Fruit fly (Drosophila melanogaster): ENCODE data around the gene Vps16A.

Vps16A gene

dm6 chr3R:9245576-9246200 is 21.1 kb upstream of the Vps16A start, which contains the start of gene Vps15 (continued):
- TF ChIP-seq btn (GFP tag; optimal IDR thresholded peaks at IDR 0.05), result no peak
- peak; percentile 77 for TF ChIP-seq ems (GFP tag; optimal IDR thresholded peaks at IDR 0.05)
- peak; percentile 21 for TF ChIP-seq jing (GFP tag; optimal IDR thresholded peaks at IDR 0.05)
- TF ChIP-seq amos (GFP tag; IDR thresholded peaks at IDR 0.05; ENCODE audit: partially characterized antibody), result peak; percentile 74; the same call in 1 of the 2 replicates
- peak; percentile 27 for TF ChIP-seq Hand (GFP tag; optimal IDR thresholded peaks at IDR 0.05)
- TF ChIP-seq lilli (GFP tag; optimal IDR thresholded peaks at IDR 0.05), result peak; percentile 82
- peak; percentile 44 for TF ChIP-seq CG7786 (GFP tag; optimal IDR thresholded peaks at IDR 0.05)
- peak; percentile 50; the same call in 1 of the 2 replicates for TF ChIP-seq klu (GFP tag; IDR thresholded peaks at IDR 0.05)
- peak; percentile 78 for TF ChIP-seq CG10543 (GFP tag; optimal IDR thresholded peaks at IDR 0.05)
- peak; percentile 73 for TF ChIP-seq NfI (GFP tag; optimal IDR thresholded peaks at IDR 0.05)
- peak; percentile 94 for TF ChIP-seq CG2116 (GFP tag; optimal IDR thresholded peaks at IDR 0.05)
- TF ChIP-seq HmgZ (tag; optimal IDR thresholded peaks at IDR 0.05), result peak; percentile 85
- peak; percentile 44; the same call in 1 of the 2 replicates for TF ChIP-seq NFAT (GFP tag; IDR thresholded peaks at IDR 0.05)
- TF ChIP-seq Stat92E (GFP tag; optimal IDR thresholded peaks at IDR 0.05), result peak in 1 of 3 experiments; percentile 77
- TF ChIP-seq phol (tag; optimal IDR thresholded peaks at IDR 0.05), result peak; percentile 89
- peak; percentile 89 for TF ChIP-seq CG10147 (GFP tag; optimal IDR thresholded peaks at IDR 0.05)
- no peak for TF ChIP-seq CG4282 (GFP tag; optimal IDR thresholded peaks at IDR 0.05)
- peak; percentile 70 for TF ChIP-seq CG11695 (GFP tag; IDR thresholded peaks at IDR 0.05)
- TF ChIP-seq CG14710 (tag; optimal IDR thresholded peaks at IDR 0.05), result peak; percentile 90
- TF ChIP-seq CG43689 (GFP tag; IDR thresholded peaks at IDR 0.05), result peak; percentile 32; the same call in 1 of the 2 replicates
- peak; percentile 74 for TF ChIP-seq CG18476 (GFP tag; optimal IDR thresholded peaks at IDR 0.05)
- no peak for TF ChIP-seq jigr1 (GFP tag; IDR thresholded peaks at IDR 0.05)
- peak; percentile 66 for TF ChIP-seq maf-S (GFP tag; optimal IDR thresholded peaks at IDR 0.05)
- peak; percentile 38 for TF ChIP-seq dm (GFP tag; optimal IDR thresholded peaks at IDR 0.05)
- no peak for TF ChIP-seq Hey (tag; optimal IDR thresholded peaks at IDR 0.05)
- no peak for TF ChIP-seq CG14965 (GFP tag; optimal IDR thresholded peaks at IDR 0.05; ENCODE audit: borderline replicate concordance)
- TF ChIP-seq schlank (tag; optimal IDR thresholded peaks at IDR 0.05), result no peak
- TF ChIP-seq gcm (GFP tag; optimal IDR thresholded peaks at IDR 0.05), result peak; percentile 56
- peak; percentile 43; the same call in 2 of the 3 replicates for TF ChIP-seq B-H1 (GFP tag; IDR thresholded peaks at IDR 0.05)
- TF ChIP-seq CG31388 (GFP tag; optimal IDR thresholded peaks at IDR 0.05), result peak; percentile 19
- TF ChIP-seq zen (tag; optimal IDR thresholded peaks at IDR 0.05), result peak; percentile 78
- peak; percentile 88 for TF ChIP-seq vvl (GFP tag; IDR thresholded peaks at IDR 0.05)
- TF ChIP-seq eyg (GFP tag; optimal IDR thresholded peaks at IDR 0.05), result peak; percentile 28
- peak; percentile 73 for TF ChIP-seq bbx (GFP tag; IDR thresholded peaks at IDR 0.05; ENCODE audit: partially characterized antibody)
- TF ChIP-seq CG34376 (GFP tag; optimal IDR thresholded peaks at IDR 0.05), result peak; percentile 62
- peak; percentile 64 for TF ChIP-seq Dip3 (GFP tag; optimal IDR thresholded peaks at IDR 0.05)
- TF ChIP-seq CG8478 (optimal IDR thresholded peaks at IDR 0.05), result no peak
- TF ChIP-seq CG4328 (GFP tag; optimal IDR thresholded peaks at IDR 0.05), result peak; percentile 2
- TF ChIP-seq CG15011 (GFP tag; optimal IDR thresholded peaks at IDR 0.05), result peak; percentile 60
- TF ChIP-seq lov (optimal IDR thresholded peaks at IDR 0.05), result no peak
- TF ChIP-seq lov (GFP tag; IDR thresholded peaks at IDR 0.05), result 0 out of 3 replicates have a peak, but pooled peaks have one; percentile 55
- peak; percentile 83 for TF ChIP-seq CG18599 (GFP tag; optimal IDR thresholded peaks at IDR 0.05)
- no peak for TF ChIP-seq CG11723 (GFP tag; optimal IDR thresholded peaks at IDR 0.05)
- TF ChIP-seq scrt (GFP tag; optimal IDR thresholded peaks at IDR 0.05), result peak; percentile 65
- TF ChIP-seq lmd (GFP tag; IDR thresholded peaks at IDR 0.05), result peak; percentile 59
- peak; percentile 31 for TF ChIP-seq CG2875 (GFP tag; optimal IDR thresholded peaks at IDR 0.05)
- TF ChIP-seq CG10462 (GFP tag; optimal IDR thresholded peaks at IDR 0.05), result peak; percentile 68
- no peak; the same call in 2 of the 3 replicates for TF ChIP-seq croc (GFP tag; conservative IDR thresholded peaks at IDR 0.05)
- TF ChIP-seq ci (GFP tag; IDR thresholded peaks at IDR 0.05), result peak; percentile 77
